Worm (Caenorhabditis elegans) whole organism, L4 larva: Measurements from ENCODE around the gene F41G3.19.

ENCODE experiments used
- F37D6.2 ChIP-seq: sonication (generic microtip); optimal IDR thresholded peaks from 2 replicates; lab custom pipeline; 2016; ENCODE audit warnings: mild to moderate bottlenecking, missing genetic modification characterization, missing compliant biosample characterization
- F44E2.7 ChIP-seq: fragments of 200-800 bp; sonication (Bioruptor generic); IDR thresholded peaks from 2 replicates; pipeline ENCODE4 v2.1.2; 2022; ENCODE audit warnings: missing genetic modification characterization, missing compliant biosample characterization
- T20F7.1 ChIP-seq: fragments of 200-800 bp; sonication (Bioruptor generic); optimal IDR thresholded peaks from 2 replicates; lab custom pipeline; 2018; ENCODE audit warnings: mild to moderate bottlenecking, missing genetic modification characterization, missing compliant biosample characterization
- T26A8.4 ChIP-seq: fragments of 200-800 bp; sonication (Bioruptor generic); IDR thresholded peaks from 2 replicates; pipeline ENCODE4 v1.3.6; 2022; ENCODE audit warnings: missing genetic modification characterization, missing compliant biosample characterization
- Y105C5A.15 ChIP-seq: fragments of 200-800 bp; sonication (Bioruptor generic); IDR thresholded peaks from 2 replicates; pipeline ENCODE4 v1.3.6; 2022; ENCODE audit warnings: missing genetic modification characterization, missing compliant biosample characterization
- ama-1 ChIP-seq: fragments of 150-350 bp; optimal IDR thresholded peaks from 2 replicates; lab custom pipeline; 2014; ENCODE audit warnings: inconsistent platforms, mixed read lengths
- attf-4 ChIP-seq: sonication (generic microtip); optimal IDR thresholded peaks from 3 replicates; lab custom pipeline; 2017; ENCODE audit warnings: missing biosample characterization, missing genetic modification characterization
- ceh-20 ChIP-seq: fragments of 200-800 bp; sonication (Bioruptor generic); IDR thresholded peaks from 2 replicates; pipeline ENCODE4 v1.3.6; 2022; ENCODE audit warnings: missing genetic modification reagents, missing genetic modification characterization, missing compliant biosample characterization
- ceh-44 ChIP-seq: fragments of 200-800 bp; sonication (Bioruptor generic); IDR thresholded peaks from 2 replicates; pipeline ENCODE4 v1.3.6; 2022; ENCODE audit warnings: missing genetic modification reagents, missing genetic modification characterization, missing compliant biosample characterization
- daf-19 ChIP-seq: fragments of 200-800 bp; sonication (Bioruptor generic); conservative IDR thresholded peaks from 2 replicates; pipeline ENCODE4 v1.3.6; 2022; ENCODE audit warnings: missing genetic modification characterization, missing compliant biosample characterization
- dmd-6 ChIP-seq: fragments of 200-800 bp; sonication (Bioruptor generic); IDR thresholded peaks from 2 replicates; pipeline ENCODE4 v1.3.6; 2022; ENCODE audit warnings: missing genetic modification reagents, missing genetic modification characterization, missing compliant biosample characterization
- dve-1 ChIP-seq: sonication (generic microtip); optimal IDR thresholded peaks from 2 replicates; lab custom pipeline; 2017; ENCODE audit warnings: antibody characterized with exemption, mild to moderate bottlenecking, missing genetic modification characterization, missing compliant biosample characterization; ENCODE audit not compliant: insufficient read depth
- egl-27 ChIP-seq: sonication (generic microtip); optimal IDR thresholded peaks from 3 replicates; lab custom pipeline; 2017; ENCODE audit warnings: missing biosample characterization, missing genetic modification reagents, missing genetic modification characterization
- fkh-10 ChIP-seq: fragments of 150-350 bp; optimal IDR thresholded peaks from 2 replicates; lab custom pipeline; 2014; ENCODE audit warnings: missing biosample characterization, missing genetic modification reagents, missing genetic modification characterization
- fos-1 ChIP-seq: fragments of 150-350 bp; optimal IDR thresholded peaks from 2 replicates; lab custom pipeline; 2014; ENCODE audit warnings: missing biosample characterization, missing genetic modification characterization
- gei-8 ChIP-seq: fragments of 200-800 bp; sonication (Bioruptor generic); optimal IDR thresholded peaks from 2 replicates; lab custom pipeline; 2018; ENCODE audit warnings: mild to moderate bottlenecking, missing genetic modification characterization, missing compliant biosample characterization
- hif-1 ChIP-seq, 2 experiments: sonication (generic microtip); optimal IDR thresholded peaks; 2 replicates each; lab custom pipeline; 2016 to 2017; ENCODE audit warnings: missing compliant biosample characterization in 2 of 2, missing genetic modification characterization in 2 of 2, missing genetic modification reagents in 2 of 2, missing genotype in 2 of 2, mild to moderate bottlenecking in 1 of 2
- hlh-30 ChIP-seq: sonication (generic microtip); optimal IDR thresholded peaks from 2 replicates; lab custom pipeline; 2017; ENCODE audit warnings: antibody characterized with exemption, mild to moderate bottlenecking, missing genetic modification characterization, missing compliant biosample characterization; ENCODE audit not compliant: insufficient read depth
- hmg-1.1 ChIP-seq: fragments of 200-800 bp; sonication (Bioruptor generic); IDR thresholded peaks from 2 replicates; pipeline ENCODE4 v1.3.6; 2022; ENCODE audit warnings: missing genetic modification reagents, missing genetic modification characterization, missing compliant biosample characterization
- lin-38 ChIP-seq: fragments of 200-800 bp; sonication (Bioruptor generic); IDR thresholded peaks from 2 replicates; pipeline ENCODE4 v1.3.6; 2022; ENCODE audit warnings: missing genetic modification reagents, missing genetic modification characterization, missing compliant biosample characterization
- lir-3 ChIP-seq: sonication (generic microtip); optimal IDR thresholded peaks from 2 replicates; lab custom pipeline; 2016; ENCODE audit warnings: mild to moderate bottlenecking, missing genetic modification characterization, missing compliant biosample characterization
- lsy-2 ChIP-seq, 2 experiments: fragments of 150-350 bp in 1 of 2; sonication (generic microtip) in 1 of 2; optimal IDR thresholded peaks; 2 replicates each; lab custom pipeline; 2014 to 2017; ENCODE audit warnings: missing biosample characterization in 2 of 2, missing genetic modification characterization in 2 of 2
- mdt-29 ChIP-seq: fragments of 200-800 bp; sonication (Bioruptor generic); IDR thresholded peaks from 2 replicates; pipeline ENCODE4 v1.3.6; 2022; ENCODE audit warnings: missing genetic modification reagents, missing genetic modification characterization, missing compliant biosample characterization
- mep-1 ChIP-seq: fragments of 150-350 bp; sonication (generic microtip); optimal IDR thresholded peaks from 3 replicates; lab custom pipeline; 2014; ENCODE audit warnings: missing biosample characterization, missing genetic modification characterization
- mes-2 ChIP-seq: sonication (generic microtip); optimal IDR thresholded peaks from 2 replicates; lab custom pipeline; 2016; ENCODE audit warnings: missing genotype, mild to moderate bottlenecking, missing genetic modification characterization, missing compliant biosample characterization; ENCODE audit not compliant: poor library complexity, severe bottlenecking
- mxl-2 ChIP-seq: fragments of 200-800 bp; sonication (Bioruptor generic); conservative IDR thresholded peaks from 2 replicates; pipeline ENCODE4 v1.3.6; 2022; ENCODE audit warnings: missing genetic modification reagents, missing genetic modification characterization, missing compliant biosample characterization
- mxl-3 ChIP-seq: fragments of 200-800 bp; sonication (Bioruptor generic); optimal IDR thresholded peaks from 2 replicates; lab custom pipeline; 2018; ENCODE audit warnings: mild to moderate bottlenecking, missing genetic modification characterization, missing compliant biosample characterization
- nhr-102 ChIP-seq: sonication (generic microtip); optimal IDR thresholded peaks from 2 replicates; lab custom pipeline; 2016; ENCODE audit warnings: mild to moderate bottlenecking, missing genetic modification characterization, moderate library complexity, missing compliant biosample characterization
- nhr-11 ChIP-seq: fragments of 150-350 bp; optimal IDR thresholded peaks from 2 replicates; lab custom pipeline; 2014; ENCODE audit warnings: missing biosample characterization, missing genetic modification characterization
- nhr-111 ChIP-seq: fragments of 200-800 bp; sonication (Bioruptor generic); optimal IDR thresholded peaks from 2 replicates; lab custom pipeline; 2018; ENCODE audit warnings: mild to moderate bottlenecking, missing genetic modification characterization, missing compliant biosample characterization
- nhr-237 ChIP-seq: sonication (generic microtip); optimal IDR thresholded peaks from 2 replicates; lab custom pipeline; 2017; ENCODE audit warnings: missing biosample characterization, missing genetic modification characterization
- nhr-25 ChIP-seq: sonication (generic microtip); optimal IDR thresholded peaks from 2 replicates; lab custom pipeline; 2017; ENCODE audit warnings: missing genetic modification characterization, mild to moderate bottlenecking, missing compliant biosample characterization, antibody characterized with exemption, moderate library complexity, borderline replicate concordance; ENCODE audit not compliant: insufficient read depth
- nhr-41 ChIP-seq: fragments of 200-800 bp; sonication (Bioruptor generic); IDR thresholded peaks from 2 replicates; pipeline ENCODE4 v1.3.6; 2022; ENCODE audit warnings: missing genetic modification reagents, missing genetic modification characterization, missing compliant biosample characterization
- pha-4 ChIP-seq, 2 experiments: fragments of 150-350 bp in 1 of 2; fragments of 200-800 bp in 1 of 2; sonication (Bioruptor generic) in 1 of 2; IDR thresholded peaks in 1 of 2; optimal IDR thresholded peaks in 1 of 2; 2 replicates each; pipeline versions ENCODE4 v1.3.6 to Lab custom; 2014 to 2022; ENCODE audit warnings: missing genetic modification characterization in 2 of 2, missing genetic modification reagents in 2 of 2, missing biosample characterization in 1 of 2, missing compliant biosample characterization in 1 of 2
- sdz-12 ChIP-seq: fragments of 200-800 bp; sonication (Bioruptor generic); optimal IDR thresholded peaks from 2 replicates; lab custom pipeline; 2018; ENCODE audit warnings: mild to moderate bottlenecking, missing genetic modification characterization, missing compliant biosample characterization
- spr-1 ChIP-seq: sonication (generic microtip); optimal IDR thresholded peaks from 2 replicates; lab custom pipeline; 2016; ENCODE audit warnings: mild to moderate bottlenecking, missing genetic modification characterization, missing compliant biosample characterization
- spr-3 ChIP-seq: fragments of 200-800 bp; sonication (Bioruptor generic); optimal IDR thresholded peaks from 2 replicates; lab custom pipeline; 2018; ENCODE audit warnings: mild to moderate bottlenecking, missing genetic modification characterization, missing compliant biosample characterization
- tag-97 ChIP-seq: fragments of 200-800 bp; sonication (Bioruptor generic); IDR thresholded peaks from 2 replicates; pipeline ENCODE4 v1.3.6; 2022; ENCODE audit warnings: missing genetic modification characterization, missing compliant biosample characterization
- unc-130 ChIP-seq: sonication (generic microtip); optimal IDR thresholded peaks from 2 replicates; lab custom pipeline; 2016; ENCODE audit warnings: missing genetic modification reagents, missing genetic modification characterization, missing compliant biosample characterization
- unc-39 ChIP-seq: sonication (generic microtip); optimal IDR thresholded peaks from 2 replicates; lab custom pipeline; 2017; ENCODE audit warnings: missing biosample characterization, missing genetic modification characterization
- zfp-3 ChIP-seq: fragments of 200-800 bp; sonication (Bioruptor generic); conservative IDR thresholded peaks from 2 replicates; pipeline ENCODE4 v1.3.6; 2022; ENCODE audit warnings: missing genetic modification reagents, missing genetic modification characterization, missing compliant biosample characterization
- zip-11 ChIP-seq: fragments of 200-800 bp; sonication (Bioruptor generic); IDR thresholded peaks from 2 replicates; pipeline ENCODE4 v1.3.6; 2022; ENCODE audit warnings: missing genetic modification characterization, missing compliant biosample characterization
- zip-2 ChIP-seq: fragments of 150-350 bp; optimal IDR thresholded peaks from 2 replicates; lab custom pipeline; 2014; ENCODE audit warnings: missing biosample characterization, missing genetic modification characterization
- ztf-11 ChIP-seq: fragments of 150-350 bp; optimal IDR thresholded peaks from 2 replicates; lab custom pipeline; 2014; ENCODE audit warnings: missing biosample characterization, missing genetic modification characterization
- ztf-7 ChIP-seq: fragments of 150-350 bp; optimal IDR thresholded peaks from 2 replicates; lab custom pipeline; 2014; ENCODE audit warnings: missing biosample characterization, missing genetic modification characterization

The F41G3.19 gene

DNA sequence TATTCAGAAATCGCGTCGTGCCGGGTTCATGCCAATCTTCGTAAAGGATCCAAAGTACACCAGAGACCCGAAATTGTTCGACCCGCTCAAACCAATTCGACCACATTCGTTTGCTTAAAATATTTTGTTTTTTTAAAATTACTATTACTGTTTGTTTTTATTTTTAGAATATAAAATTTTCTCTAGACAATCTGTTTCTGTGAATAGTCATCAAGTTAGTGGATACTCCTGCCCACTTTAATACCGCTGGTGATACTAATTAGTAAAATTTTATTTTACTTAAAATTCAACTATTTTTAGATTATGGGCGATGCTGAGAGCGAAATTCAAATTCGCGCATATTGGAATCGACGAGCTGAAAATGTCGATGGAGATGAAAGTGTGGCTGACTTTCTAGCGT is 15.3 kb downstream of the F41G3.19 start, which contains the start of gene T14B4.1:
Gene T14B4.1, plus strand, starts transcription at position 301 of the 400 bp plus-strand sequence.
- TF ChIP-seq fos-1 (tag; lab: Kevin White, UChicago) (no peak), mep-1 (tag; lab: Kevin White, UChicago) (no peak), T26A8.4 (GFP tag; lab: Robert Waterston, UW) (no peak), F37D6.2 (tag; lab: Kevin White, UChicago) (no peak), mxl-3 (GFP tag; lab: Kevin White, UChicago) (no peak), nhr-41 (GFP tag; lab: Robert Waterston, UW) (no peak), egl-27 (tag; lab: Kevin White, UChicago) (no peak), attf-4 (no peak), nhr-102 (tag; lab: Kevin White, UChicago) (no peak), mxl-2 (GFP tag; lab: Robert Waterston, UW) (no peak), lir-3 (tag; lab: Kevin White, UChicago) (no peak), dmd-6 (GFP tag; lab: Robert Waterston, UW) (no peak), lin-38 (no peak; the same call in 1 of the 2 replicates), sdz-12 (GFP tag; lab: Kevin White, UChicago) (no peak)

- TF ChIP-seq zip-11 (GFP tag; lab: Robert Waterston, UW) (no peak), unc-39 (tag; lab: Kevin White, UChicago) (no peak), lin-38 (peak; percentile 53), Y105C5A.15 (GFP tag; lab: Robert Waterston, UW) (no peak)
- TF ChIP-seq, all 104 proteins: peak for 1
Measured at ce11 chrII:6736066-6736465, 15.9 kb downstream of the F41G3.19 start, which contains the start of gene mrps-18.C. mrps-18.C (plus strand) TSS chrII:6736203.

DNA sequence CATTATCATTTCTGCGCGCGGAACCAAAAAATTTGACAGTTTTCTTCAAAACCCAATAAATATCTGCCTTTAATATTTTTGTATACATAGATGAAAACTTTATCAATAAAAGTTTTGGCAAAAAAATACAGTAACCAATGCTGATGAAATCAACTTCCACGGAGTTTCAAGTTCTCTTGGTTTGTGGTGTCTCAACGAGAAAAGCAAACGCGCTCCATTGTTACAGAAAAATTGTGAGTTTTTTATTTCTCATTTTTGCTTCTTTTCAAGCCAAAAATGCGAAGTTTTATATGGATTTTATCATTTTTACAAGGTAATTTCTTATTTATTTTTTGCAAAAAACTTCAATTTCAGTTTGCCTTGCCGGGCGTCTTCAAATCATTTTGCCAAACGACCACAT is 17.3 kb downstream of the F41G3.19 start, which contains the start of gene T14B4.3:
Gene T14B4.3, plus strand, starts transcription at position 264 of the 400 bp plus-strand sequence.
- TF ChIP-seq mxl-2 (GFP tag; lab: Robert Waterston, UW) = no peak
- TF ChIP-seq T20F7.1 (GFP tag; lab: Kevin White, UChicago) = peak; percentile 74
- TF ChIP-seq lsy-2 (tag; optimal IDR thresholded peaks at IDR 0.05; lab: Kevin White, UChicago) = peak in 1 of 2 experiments; percentile 88
- TF ChIP-seq F44E2.7 (GFP tag; lab: Robert Waterston, UW) = no peak
- no peak for TF ChIP-seq tag-97
- TF ChIP-seq fkh-10 (GFP tag; lab: Kevin White, UChicago) = no peak
- no peak for TF ChIP-seq nhr-237 (tag; lab: Kevin White, UChicago)
- no peak for TF ChIP-seq dmd-6 (GFP tag; lab: Robert Waterston, UW)
- TF ChIP-seq hmg-1.1 (GFP tag; lab: Robert Waterston, UW) = peak; percentile 26; the same call in 1 of the 2 replicates
- peak; percentile 94 for TF ChIP-seq mes-2 (tag; lab: Kevin White, UChicago)
- TF ChIP-seq unc-130 (GFP tag; lab: Kevin White, UChicago) = peak; percentile 76
- TF ChIP-seq zip-2 (tag; lab: Kevin White, UChicago) = no peak
- no peak for TF ChIP-seq sdz-12 (GFP tag; lab: Kevin White, UChicago)
- TF ChIP-seq lin-38 = peak; percentile 97
- 0 out of 2 replicates have a peak, but pooled peaks have one; percentile 27 for TF ChIP-seq ceh-44 (GFP tag; lab: Robert Waterston, UW)
- no peak for TF ChIP-seq zfp-3
- no peak for TF ChIP-seq ztf-11
- no peak for TF ChIP-seq pha-4 (GFP tag; IDR thresholded peaks at IDR 0.05; lab: Robert Waterston, UW)
- peak; percentile 51 for TF ChIP-seq pha-4 (tag; optimal IDR thresholded peaks at IDR 0.05; lab: Kevin White, UChicago)
- no peak for TF ChIP-seq nhr-25 (tag; lab: Kevin White, UChicago)
- TF ChIP-seq nhr-11 (tag; lab: Kevin White, UChicago) = peak; percentile 45
- no peak for TF ChIP-seq Y105C5A.15 (GFP tag; lab: Robert Waterston, UW)
- no peak for TF ChIP-seq nhr-102 (tag; lab: Kevin White, UChicago)
- TF ChIP-seq daf-19 (GFP tag; lab: Robert Waterston, UW) = no peak
- TF ChIP-seq egl-27 (tag; lab: Kevin White, UChicago) = no peak
- peak; percentile 30 for TF ChIP-seq hlh-30 (tag; lab: Kevin White, UChicago)
- TF ChIP-seq nhr-111 (GFP tag; lab: Kevin White, UChicago) = no peak
- no peak for TF ChIP-seq mdt-29
- TF ChIP-seq hif-1 (tag; optimal IDR thresholded peaks at IDR 0.05; lab: Kevin White, UChicago) = peak in 1 of 2 experiments; percentile 77
- TF ChIP-seq spr-3 (GFP tag; lab: Kevin White, UChicago) = no peak
- peak; percentile 61 for TF ChIP-seq dve-1 (tag; lab: Kevin White, UChicago)
- no peak for TF ChIP-seq spr-1 (tag; lab: Kevin White, UChicago)
- TF ChIP-seq ama-1 = no peak
- TF ChIP-seq gei-8 (GFP tag; lab: Kevin White, UChicago) = no peak
- no peak for TF ChIP-seq ceh-20 (GFP tag; lab: Robert Waterston, UW)
- TF ChIP-seq ztf-7 (tag; lab: Kevin White, UChicago) = no peak
